Fruit fly (Drosophila melanogaster): ENCODE measurements around the gene CG5096.
A peak's percentile ranks its signal among the peaks of the same experiment; 100 is the strongest.

Gene CG5096

dm6 chr2L:10428528-10428927 lies 46.5 kb downstream of the CG5096 start, which contains the start of gene CG5188 (continued):
- peak; percentile 35 for TF ChIP-seq CG6792 (GFP tag; optimal IDR thresholded peaks at IDR 0.05)
- peak in 1 of 2 experiments; percentile 1 for TF ChIP-seq ss (GFP tag; optimal IDR thresholded peaks at IDR 0.05)
- no peak for TF ChIP-seq CG11294 (GFP tag; IDR thresholded peaks at IDR 0.05)
- TF ChIP-seq esn (GFP tag; optimal IDR thresholded peaks at IDR 0.05) = peak; percentile 64
- no peak for TF ChIP-seq CG4318 (GFP tag; optimal IDR thresholded peaks at IDR 0.05)
- TF ChIP-seq CG11762 (GFP tag; optimal IDR thresholded peaks at IDR 0.05; ENCODE audit: insufficient read depth) = peak; percentile 35
- TF ChIP-seq Sox14 (GFP tag; optimal IDR thresholded peaks at IDR 0.05) = peak; percentile 22
- peak; percentile 7 for TF ChIP-seq Sox15 (GFP tag; optimal IDR thresholded peaks at IDR 0.05)
- no peak for TF ChIP-seq CG8632 (GFP tag; optimal IDR thresholded peaks at IDR 0.05)

- TF ChIP-seq CG10669 (GFP tag; optimal IDR thresholded peaks at IDR 0.05) (no peak), CG3919 (GFP tag; optimal IDR thresholded peaks at IDR 0.05) (no peak), pdm3 (GFP tag; optimal IDR thresholded peaks at IDR 0.05) (no peak), fkh (GFP tag; optimal IDR thresholded peaks at IDR 0.05) (peak; percentile 68), CG7368 (GFP tag; optimal IDR thresholded peaks at IDR 0.05) (no peak), svp (GFP tag) (no peak), Eip78C (GFP tag) (peak; percentile 91), esn (GFP tag; optimal IDR thresholded peaks at IDR 0.05) (peak; percentile 82), Lpt (GFP tag; optimal IDR thresholded peaks at IDR 0.05) (no peak), CG15336 (GFP tag; IDR thresholded peaks at IDR 0.05) (0 out of 2 replicates have a peak, but pooled peaks have one; percentile 30), Met (GFP tag; optimal IDR thresholded peaks at IDR 0.05) (no peak), CG6163 (GFP tag; IDR thresholded peaks at IDR 0.05) (peak; percentile 71; the same call in 2 of the 3 replicates), CG10631 (GFP tag; optimal IDR thresholded peaks at IDR 0.05) (no peak), CG31627 (GFP tag; optimal IDR thresholded peaks at IDR 0.05) (peak; percentile 75), CG8319 (GFP tag; optimal IDR thresholded peaks at IDR 0.05) (peak; percentile 25), ss (GFP tag; optimal IDR thresholded peaks at IDR 0.05) (no peak), Ets21C (GFP tag; optimal IDR thresholded peaks at IDR 0.05) (no peak), CG6792 (GFP tag; optimal IDR thresholded peaks at IDR 0.05) (peak; percentile 57), eg (GFP tag; IDR thresholded peaks at IDR 0.05) (no peak; the same call in 2 of the 3 replicates), lz (GFP tag; optimal IDR thresholded peaks at IDR 0.05) (peak; percentile 72), dac (GFP tag; optimal IDR thresholded peaks at IDR 0.05) (no peak), CG34406 (GFP tag; optimal IDR thresholded peaks at IDR 0.05) (peak; percentile 64), CG11294 (GFP tag; IDR thresholded peaks at IDR 0.05) (no peak), Hr4 (GFP tag; optimal IDR thresholded peaks at IDR 0.05) (no peak), CG6276 (GFP tag; optimal IDR thresholded peaks at IDR 0.05) (no peak), CG9139 (GFP tag; optimal IDR thresholded peaks at IDR 0.05) (no peak), CG11762 (GFP tag; optimal IDR thresholded peaks at IDR 0.05; ENCODE audit: insufficient read depth) (no peak), CG1621 (tag; optimal IDR thresholded peaks at IDR 0.05) (no peak), Ets96B (tag; optimal IDR thresholded peaks at IDR 0.05) (peak; percentile 53), salr (GFP tag; optimal IDR thresholded peaks at IDR 0.05) (no peak), Sox14 (GFP tag; optimal IDR thresholded peaks at IDR 0.05) (no peak), net (GFP tag; optimal IDR thresholded peaks at IDR 0.05) (no peak), CG11902 (GFP tag; optimal IDR thresholded peaks at IDR 0.05) (no peak), Hr39 (GFP tag; optimal IDR thresholded peaks at IDR 0.05) (no peak), spab (GFP tag; optimal IDR thresholded peaks at IDR 0.05) (no peak), CG8119 (GFP tag; IDR thresholded peaks at IDR 0.05) (no peak), dsx (GFP tag; optimal IDR thresholded peaks at IDR 0.05; ENCODE audit: poor library complexity, severe bottlenecking) (no peak), fd85E (GFP tag; optimal IDR thresholded peaks at IDR 0.05) (no peak), Smox (GFP tag; optimal IDR thresholded peaks at IDR 0.05) (no peak), achi (GFP tag; optimal IDR thresholded peaks at IDR 0.05) (no peak), vri (GFP tag; optimal IDR thresholded peaks at IDR 0.05) (no peak), Sox102F (GFP tag; optimal IDR thresholded peaks at IDR 0.05) (no peak), topi (GFP tag; optimal IDR thresholded peaks at IDR 0.05) (peak; percentile 69), acj6 (GFP tag; optimal IDR thresholded peaks at IDR 0.05) (peak; percentile 74), CG6808 (GFP tag; optimal IDR thresholded peaks at IDR 0.05) (no peak), CG8632 (GFP tag; optimal IDR thresholded peaks at IDR 0.05) (no peak)
Observed at dm6 chr2L:10430802-10431476, 48.9 kb downstream of the CG5096 start, which contains the start of the genes Bug22 and TfIIB. TSS of gene Bug22 (minus strand) at chr2L:10430918. TSS of gene TfIIB (plus strand) at chr2L:10431338.
